Worm (Caenorhabditis elegans): ENCODE data around the gene F15H10.10.

DNA sequence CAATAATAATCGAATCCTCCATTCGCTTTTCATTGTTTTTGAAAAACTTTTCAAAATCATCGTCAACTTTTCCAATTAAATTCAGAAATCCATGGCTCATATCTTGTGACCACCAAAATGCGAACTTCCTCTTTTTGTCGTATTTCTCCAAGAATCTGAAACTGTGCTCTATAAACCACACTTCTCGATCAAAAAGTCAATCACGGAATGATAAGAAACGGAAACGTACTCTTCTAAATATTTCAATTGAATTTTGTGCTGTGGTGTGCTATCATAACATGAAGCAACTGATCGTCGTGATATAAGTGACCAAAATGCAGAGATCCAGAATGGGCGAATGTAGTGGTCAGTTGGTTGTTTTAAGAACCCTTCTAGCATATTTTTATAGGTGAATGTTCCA lies 12.1 kb downstream of the F15H10.10 start:
- no peak for TF ChIP-seq elt-3 (tag; optimal IDR thresholded peaks at IDR 0.05)
- TF ChIP-seq elt-2 (tag; optimal IDR thresholded peaks at IDR 0.05): no peak
- no peak for TF ChIP-seq ama-1 (optimal IDR thresholded peaks at IDR 0.05)
- no peak for TF ChIP-seq sptf-1 (tag; optimal IDR thresholded peaks at IDR 0.05)
- no peak for TF ChIP-seq snpc-4 (tag; optimal IDR thresholded peaks at IDR 0.05)
- TF ChIP-seq hlh-17 (GFP tag; optimal IDR thresholded peaks at IDR 0.05; ENCODE audit: borderline replicate concordance): no peak
- TF ChIP-seq nhr-71 (tag; optimal IDR thresholded peaks at IDR 0.05): no peak
- no peak for TF ChIP-seq unc-86 (tag; optimal IDR thresholded peaks at IDR 0.05)
- no peak for TF ChIP-seq lin-35 (GFP tag; optimal IDR thresholded peaks at IDR 0.05)
- TF ChIP-seq fkh-10 (GFP tag; optimal IDR thresholded peaks at IDR 0.05): no peak
